Fruit fly (Drosophila melanogaster): ENCODE data around the gene CG17776.

Gene CG17776

DNA sequence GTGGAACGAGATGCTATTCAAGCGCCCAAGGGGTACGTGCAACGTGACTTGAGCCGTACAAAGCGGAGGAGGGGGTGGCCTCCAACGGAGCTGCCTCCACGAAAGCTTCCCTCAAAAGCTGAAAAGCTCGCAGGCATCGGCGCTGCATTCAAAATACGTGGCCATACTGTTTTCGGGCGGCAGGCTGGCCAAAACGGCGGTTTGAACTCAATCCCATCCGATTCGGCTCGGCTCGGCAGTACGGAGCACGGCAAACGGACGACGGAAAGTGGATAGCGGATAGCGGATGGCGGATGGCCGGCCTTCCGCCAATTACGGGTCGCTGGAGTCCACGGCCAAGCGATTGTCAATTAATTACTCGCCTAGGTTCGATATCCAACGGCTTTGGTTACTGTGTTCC lies 4.4 kb downstream of the CG17776 start, which contains the start of gene Mct1:
Mct1 (plus strand) TSS at position 301 of the 400 bp plus-strand sequence.
- TF ChIP-seq CG11617 (GFP tag; optimal IDR thresholded peaks at IDR 0.05) (no peak), tj (GFP tag; optimal IDR thresholded peaks at IDR 0.05) (no peak), cnc (optimal IDR thresholded peaks at IDR 0.05) (no peak), Hr96 (GFP tag; optimal IDR thresholded peaks at IDR 0.05) (no peak), pad (GFP tag; optimal IDR thresholded peaks at IDR 0.05) (no peak), Clk (GFP tag; optimal IDR thresholded peaks at IDR 0.05) (no peak), CG33017 (tag; optimal IDR thresholded peaks at IDR 0.05) (no peak), CG7045 (GFP tag; optimal IDR thresholded peaks at IDR 0.05) (no peak), cic (GFP tag; optimal IDR thresholded peaks at IDR 0.05) (no peak), bab1 (GFP tag; optimal IDR thresholded peaks at IDR 0.05) (no peak), CG12768 (GFP tag; optimal IDR thresholded peaks at IDR 0.05) (no peak), ovo (GFP tag; optimal IDR thresholded peaks at IDR 0.05) (no peak), CG1620 (GFP tag; optimal IDR thresholded peaks at IDR 0.05) (no peak), kay (GFP tag; ENCODE audit: borderline replicate concordance) (no peak), toe (GFP tag; optimal IDR thresholded peaks at IDR 0.05) (no peak), CG14711 (tag; optimal IDR thresholded peaks at IDR 0.05) (no peak), CG5204 (GFP tag; optimal IDR thresholded peaks at IDR 0.05) (no peak)

DNA sequence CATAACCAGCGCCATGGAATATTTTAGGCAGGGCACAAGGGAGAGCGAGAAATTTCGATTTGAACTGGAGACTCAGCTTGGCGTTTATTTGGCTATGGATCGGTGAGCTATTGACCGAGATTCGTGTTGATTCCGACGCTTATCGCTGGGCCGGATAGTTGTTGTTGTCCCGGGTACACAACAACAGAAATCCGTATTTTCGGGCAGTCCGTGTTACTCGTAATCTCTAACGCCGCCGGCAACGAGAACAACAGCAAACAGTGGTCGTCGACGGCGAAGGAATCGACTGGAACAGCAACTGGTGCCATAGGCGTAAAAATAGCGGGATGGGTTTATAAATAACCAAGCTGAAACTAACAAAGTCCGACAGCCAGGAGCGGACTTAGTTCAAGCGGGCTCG lies 7.4 kb downstream of the CG17776 start:
- no peak for TF ChIP-seq toe (GFP tag; optimal IDR thresholded peaks at IDR 0.05)
- no peak for TF ChIP-seq tj (GFP tag; optimal IDR thresholded peaks at IDR 0.05)
- TF ChIP-seq Hr96 (GFP tag; optimal IDR thresholded peaks at IDR 0.05), result no peak
- TF ChIP-seq bab1 (GFP tag; optimal IDR thresholded peaks at IDR 0.05), result no peak
- no peak for TF ChIP-seq CG12768 (GFP tag; optimal IDR thresholded peaks at IDR 0.05)

- TF ChIP-seq Crg-1 (GFP tag; optimal IDR thresholded peaks at IDR 0.05) (no peak), cic (GFP tag; optimal IDR thresholded peaks at IDR 0.05) (no peak), CG7045 (GFP tag; optimal IDR thresholded peaks at IDR 0.05) (no peak), ovo (GFP tag; optimal IDR thresholded peaks at IDR 0.05) (no peak)
Measured at dm6 chrX:2193158-2193557, 8.6 kb downstream of the CG17776 start.

DNA sequence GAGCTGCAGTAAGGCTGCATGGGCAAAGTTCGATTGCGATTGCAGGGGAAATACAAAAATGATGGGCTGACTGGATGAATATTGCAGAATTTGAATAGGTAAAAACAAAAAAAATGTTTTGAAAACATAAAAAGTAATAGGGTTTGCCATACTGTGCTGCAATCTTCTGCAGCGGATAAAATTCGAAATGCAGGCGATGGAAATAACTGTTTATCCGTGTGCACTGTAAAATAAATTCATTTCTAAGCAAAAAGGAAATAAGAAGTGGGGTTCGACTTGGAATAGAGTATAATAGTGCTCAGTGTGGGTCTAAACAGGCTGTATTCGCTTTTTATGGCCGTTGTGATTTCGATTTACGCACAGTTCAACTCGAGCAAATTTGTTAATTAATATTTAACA lies 9.3 kb downstream of the CG17776 start, which contains the start of gene CG14053:
CG14053 (minus strand) TSS at position 101 of the 399 bp plus-strand sequence.
- TF ChIP-seq cnc (optimal IDR thresholded peaks at IDR 0.05), result no peak
- TF ChIP-seq kay (GFP tag; ENCODE audit: borderline replicate concordance), result no peak
- TF ChIP-seq CG33017 (tag; optimal IDR thresholded peaks at IDR 0.05), result no peak

dm6 chrX:2194208-2195094 lies 9.9 kb downstream of the CG17776 start:
- no peak for TF ChIP-seq CG12768 (GFP tag; optimal IDR thresholded peaks at IDR 0.05)
- TF ChIP-seq cic (GFP tag; optimal IDR thresholded peaks at IDR 0.05), result peak; percentile 81
- TF ChIP-seq tj (GFP tag; optimal IDR thresholded peaks at IDR 0.05), result peak; percentile 46
- no peak for TF ChIP-seq Hr96 (GFP tag; optimal IDR thresholded peaks at IDR 0.05)
- peak; percentile 37 for TF ChIP-seq ovo (GFP tag; optimal IDR thresholded peaks at IDR 0.05)
- peak; percentile 13 for TF ChIP-seq CG1620 (GFP tag; optimal IDR thresholded peaks at IDR 0.05)
- TF ChIP-seq Mnt (GFP tag; optimal IDR thresholded peaks at IDR 0.05), result peak; percentile 34
- peak; percentile 92 for TF ChIP-seq pad (GFP tag; optimal IDR thresholded peaks at IDR 0.05)
- TF ChIP-seq Clk (GFP tag; optimal IDR thresholded peaks at IDR 0.05), result no peak
- TF ChIP-seq CG5204 (GFP tag; optimal IDR thresholded peaks at IDR 0.05), result no peak
- TF ChIP-seq CG33017 (tag; optimal IDR thresholded peaks at IDR 0.05), result no peak

dm6 chrX:2196086-2196732 lies 11.7 kb downstream of the CG17776 start:
- peak; percentile 71 for TF ChIP-seq CG14711 (tag; optimal IDR thresholded peaks at IDR 0.05)
- TF ChIP-seq cnc (optimal IDR thresholded peaks at IDR 0.05), result no peak
- TF ChIP-seq ovo (GFP tag; optimal IDR thresholded peaks at IDR 0.05), result no peak
- TF ChIP-seq Mnt (GFP tag; optimal IDR thresholded peaks at IDR 0.05), result no peak
- TF ChIP-seq kay (GFP tag; ENCODE audit: borderline replicate concordance), result no peak
- peak; percentile 25 for TF ChIP-seq CG11617 (GFP tag; optimal IDR thresholded peaks at IDR 0.05)
- TF ChIP-seq toe (GFP tag; optimal IDR thresholded peaks at IDR 0.05), result no peak
- TF ChIP-seq CG7045 (GFP tag; optimal IDR thresholded peaks at IDR 0.05), result no peak
- TF ChIP-seq CG5204 (GFP tag; optimal IDR thresholded peaks at IDR 0.05), result no peak
- TF ChIP-seq tj (GFP tag; optimal IDR thresholded peaks at IDR 0.05), result peak; percentile 90
- TF ChIP-seq CG33017 (tag; optimal IDR thresholded peaks at IDR 0.05), result no peak
- no peak for TF ChIP-seq cic (GFP tag; optimal IDR thresholded peaks at IDR 0.05)
- TF ChIP-seq Clk (GFP tag; optimal IDR thresholded peaks at IDR 0.05), result no peak
- peak; percentile 90 for TF ChIP-seq bab1 (GFP tag; optimal IDR thresholded peaks at IDR 0.05)
- no peak for TF ChIP-seq CG1620 (GFP tag; optimal IDR thresholded peaks at IDR 0.05)
- TF ChIP-seq Hr96 (GFP tag; optimal IDR thresholded peaks at IDR 0.05), result peak; percentile 41
- no peak for TF ChIP-seq CG12768 (GFP tag; optimal IDR thresholded peaks at IDR 0.05)
- TF ChIP-seq Crg-1 (GFP tag; optimal IDR thresholded peaks at IDR 0.05), result no peak
- peak; percentile 27 for TF ChIP-seq pad (GFP tag; optimal IDR thresholded peaks at IDR 0.05)
- TF ChIP-seq CG7101 (tag; optimal IDR thresholded peaks at IDR 0.05), result peak; percentile 71
